Fruit fly (Drosophila melanogaster): Measurements from ENCODE around the gene CG6168.

CG6168 gene

dm6 chr3L:11294496-11295163 is 26.9 kb downstream of the CG6168 start (continued):
- no peak for TF ChIP-seq CG8632 (GFP tag; optimal IDR thresholded peaks at IDR 0.05)
- no peak for TF ChIP-seq CG8319 (GFP tag; optimal IDR thresholded peaks at IDR 0.05)
- peak; percentile 10 for TF ChIP-seq Sox102F (GFP tag; optimal IDR thresholded peaks at IDR 0.05)
- no peak for TF ChIP-seq OdsH (GFP tag; optimal IDR thresholded peaks at IDR 0.05)
- no peak for TF ChIP-seq Eip93F (GFP tag; optimal IDR thresholded peaks at IDR 0.05)
- no peak for TF ChIP-seq ss (GFP tag; optimal IDR thresholded peaks at IDR 0.05)
- no peak for TF ChIP-seq Blimp-1 (GFP tag; optimal IDR thresholded peaks at IDR 0.05)
- TF ChIP-seq topi (GFP tag; optimal IDR thresholded peaks at IDR 0.05), result no peak
- TF ChIP-seq achi (GFP tag; optimal IDR thresholded peaks at IDR 0.05), result no peak
- TF ChIP-seq CG4318 (GFP tag; optimal IDR thresholded peaks at IDR 0.05), result no peak
- TF ChIP-seq CG34406 (GFP tag; optimal IDR thresholded peaks at IDR 0.05), result peak; percentile 5
- no peak for TF ChIP-seq CG31627 (GFP tag; optimal IDR thresholded peaks at IDR 0.05)
- TF ChIP-seq CG10631 (GFP tag; optimal IDR thresholded peaks at IDR 0.05), result no peak
- TF ChIP-seq CG8119 (GFP tag; IDR thresholded peaks at IDR 0.05), result peak; percentile 49; the same call in 1 of the 3 replicates
- no peak for TF ChIP-seq Sox15 (GFP tag; optimal IDR thresholded peaks at IDR 0.05)
- TF ChIP-seq Eip75B (GFP tag; optimal IDR thresholded peaks at IDR 0.05), result peak; percentile 35
- peak; percentile 79 for TF ChIP-seq CG6854 (GFP tag; optimal IDR thresholded peaks at IDR 0.05)
- TF ChIP-seq pdm3 (GFP tag; optimal IDR thresholded peaks at IDR 0.05), result no peak
- no peak for TF ChIP-seq fd85E (GFP tag; optimal IDR thresholded peaks at IDR 0.05)
- no peak for TF ChIP-seq Ets21C (GFP tag; optimal IDR thresholded peaks at IDR 0.05)
- no peak for TF ChIP-seq CG3032 (tag; optimal IDR thresholded peaks at IDR 0.05)
- TF ChIP-seq CG6792 (GFP tag; optimal IDR thresholded peaks at IDR 0.05), result no peak
- no peak for TF ChIP-seq esn (GFP tag; optimal IDR thresholded peaks at IDR 0.05)
- no peak for TF ChIP-seq Gug (GFP tag; IDR thresholded peaks at IDR 0.05)
- TF ChIP-seq CG7368 (GFP tag; optimal IDR thresholded peaks at IDR 0.05), result no peak
- TF ChIP-seq Hr4 (GFP tag; optimal IDR thresholded peaks at IDR 0.05), result no peak
- no peak for TF ChIP-seq Smox (GFP tag; optimal IDR thresholded peaks at IDR 0.05)

- TF ChIP-seq CG16779 (tag; optimal IDR thresholded peaks at IDR 0.05) (no peak), Ets21C (GFP tag; optimal IDR thresholded peaks at IDR 0.05) (peak; percentile 34), cyc (GFP tag; optimal IDR thresholded peaks at IDR 0.05) (peak; percentile 40), Sox15 (GFP tag; optimal IDR thresholded peaks at IDR 0.05) (no peak), esn (GFP tag; optimal IDR thresholded peaks at IDR 0.05) (peak; percentile 40), CG3032 (tag; optimal IDR thresholded peaks at IDR 0.05) (peak; percentile 7), CG1621 (tag; optimal IDR thresholded peaks at IDR 0.05) (no peak), CG10631 (GFP tag; optimal IDR thresholded peaks at IDR 0.05) (no peak), CG6808 (GFP tag; optimal IDR thresholded peaks at IDR 0.05) (no peak), CG15336 (GFP tag; IDR thresholded peaks at IDR 0.05) (peak; percentile 46), achi (GFP tag; optimal IDR thresholded peaks at IDR 0.05) (peak; percentile 12), lz (GFP tag; optimal IDR thresholded peaks at IDR 0.05) (no peak), vri (GFP tag; optimal IDR thresholded peaks at IDR 0.05) (peak; percentile 4), CG8119 (GFP tag; IDR thresholded peaks at IDR 0.05) (0 out of 3 replicates have a peak, but pooled peaks have one; percentile 41), CG3919 (GFP tag; optimal IDR thresholded peaks at IDR 0.05) (peak; percentile 36), CG6792 (GFP tag; optimal IDR thresholded peaks at IDR 0.05) (no peak), CG10669 (GFP tag; optimal IDR thresholded peaks at IDR 0.05) (peak; percentile 6), fd85E (GFP tag; optimal IDR thresholded peaks at IDR 0.05) (no peak), topi (GFP tag; optimal IDR thresholded peaks at IDR 0.05) (peak; percentile 12), CG6854 (GFP tag; optimal IDR thresholded peaks at IDR 0.05) (peak; percentile 33), CG6163 (GFP tag; IDR thresholded peaks at IDR 0.05) (peak; percentile 65), salr (GFP tag; optimal IDR thresholded peaks at IDR 0.05) (no peak), Lpt (GFP tag; optimal IDR thresholded peaks at IDR 0.05) (no peak), svp (GFP tag) (peak; percentile 55), Eip78C (GFP tag) (peak; percentile 26), net (GFP tag; optimal IDR thresholded peaks at IDR 0.05) (peak; percentile 23), fkh (GFP tag; optimal IDR thresholded peaks at IDR 0.05) (no peak), CG9139 (GFP tag; optimal IDR thresholded peaks at IDR 0.05) (no peak), eg (GFP tag; IDR thresholded peaks at IDR 0.05) (peak; percentile 68), Hr39 (GFP tag; optimal IDR thresholded peaks at IDR 0.05) (peak; percentile 13), CG31627 (GFP tag; optimal IDR thresholded peaks at IDR 0.05) (no peak)
Observed at dm6 chr3L:11293378-11293777, 28.1 kb downstream of the CG6168 start.
